Worm (Caenorhabditis elegans): ENCODE measurements around the gene srd-42.

srd-42 gene

DNA sequence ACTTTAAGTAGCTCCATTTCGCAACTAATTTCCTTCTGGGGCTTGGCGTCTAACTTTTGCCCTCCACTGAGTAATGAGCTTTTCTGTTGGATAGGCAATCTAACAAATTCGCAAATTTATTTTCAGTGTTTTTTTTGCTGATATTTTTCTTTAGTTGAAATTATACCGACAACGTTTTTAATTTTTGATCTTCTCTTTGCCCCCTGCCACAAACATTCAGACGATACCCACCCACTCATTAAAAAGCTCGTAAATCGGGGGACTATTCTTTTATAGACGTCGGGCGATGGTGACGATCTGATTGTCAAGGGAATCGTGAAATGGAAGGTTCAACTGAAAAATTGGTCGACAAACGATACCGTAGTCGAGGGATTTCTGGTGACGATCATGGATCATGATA is 20.4 kb upstream of the srd-42 start:
- TF ChIP-seq ztf-29 (GFP tag; IDR thresholded peaks at IDR 0.05) (no peak), flt-1 (GFP tag; IDR thresholded peaks at IDR 0.05) (no peak), cog-1 (tag; optimal IDR thresholded peaks at IDR 0.05) (no peak), T22C8.4 (GFP tag; IDR thresholded peaks at IDR 0.05) (no peak), klf-2 (GFP tag; conservative IDR thresholded peaks at IDR 0.05) (no peak), med-1 (GFP tag; optimal IDR thresholded peaks at IDR 0.05; ENCODE audit: insufficient read depth) (no peak), tab-1 (GFP tag; IDR thresholded peaks at IDR 0.05) (no peak), ref-1 (GFP tag; conservative IDR thresholded peaks at IDR 0.05) (no peak), ztf-23 (GFP tag; IDR thresholded peaks at IDR 0.05) (no peak)

DNA sequence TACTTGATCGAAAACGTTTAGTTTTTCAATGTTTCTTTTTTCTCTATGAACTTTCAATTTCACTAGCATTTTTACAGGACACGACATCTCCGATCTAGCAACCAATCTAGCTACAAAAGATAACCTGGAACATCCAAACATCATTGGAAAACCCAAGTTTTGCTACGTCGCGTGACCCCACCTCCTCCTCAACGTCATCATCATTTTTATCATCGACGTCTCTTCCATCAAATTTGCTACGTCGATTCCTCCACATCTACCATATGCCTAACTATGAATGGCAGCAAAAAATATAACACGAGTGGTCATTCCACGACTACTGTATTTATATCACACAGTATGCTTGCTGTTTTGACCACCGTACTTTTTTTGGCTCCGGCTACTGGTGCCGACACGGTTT is 19.6 kb upstream of the srd-42 start, which contains the start of gene F46G10.2:
Gene F46G10.2 (plus strand): TSS at position 78 of the 400 bp plus-strand sequence.
- TF ChIP-seq tab-1 (GFP tag; IDR thresholded peaks at IDR 0.05) (no peak), ztf-29 (GFP tag; IDR thresholded peaks at IDR 0.05) (no peak), ztf-23 (GFP tag; IDR thresholded peaks at IDR 0.05) (no peak)

DNA sequence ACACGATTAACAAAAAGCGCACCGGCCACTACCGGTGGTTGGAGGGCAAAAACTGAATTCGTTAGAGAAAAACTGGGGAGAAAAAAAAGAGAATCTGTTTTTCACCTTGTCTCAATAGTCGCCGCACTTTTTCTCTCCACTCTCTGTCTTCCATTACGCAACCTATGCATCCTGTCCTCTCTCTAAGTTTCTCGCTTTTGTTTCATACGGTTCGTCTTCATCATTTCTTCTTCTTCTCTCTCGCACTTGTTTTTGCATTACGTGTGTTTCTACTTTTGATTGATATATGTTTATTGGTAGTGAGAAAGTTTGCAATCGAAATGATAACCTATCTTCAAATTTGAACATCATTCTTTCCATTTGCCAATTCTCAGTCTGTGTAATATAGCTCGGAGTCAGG is 17.3 kb upstream of the srd-42 start:
- no peak for TF ChIP-seq T22C8.4 (GFP tag; IDR thresholded peaks at IDR 0.05)
- TF ChIP-seq klf-2 (GFP tag; conservative IDR thresholded peaks at IDR 0.05) = no peak
- no peak for TF ChIP-seq ref-1 (GFP tag; conservative IDR thresholded peaks at IDR 0.05)
- TF ChIP-seq ztf-29 (GFP tag; IDR thresholded peaks at IDR 0.05) = no peak
- TF ChIP-seq cog-1 (tag; optimal IDR thresholded peaks at IDR 0.05) = no peak
- TF ChIP-seq med-1 (GFP tag; optimal IDR thresholded peaks at IDR 0.05; ENCODE audit: insufficient read depth) = no peak
- no peak for TF ChIP-seq tab-1 (GFP tag; IDR thresholded peaks at IDR 0.05)
- TF ChIP-seq ztf-23 (GFP tag; IDR thresholded peaks at IDR 0.05) = no peak
- no peak for TF ChIP-seq flt-1 (GFP tag; IDR thresholded peaks at IDR 0.05)

DNA sequence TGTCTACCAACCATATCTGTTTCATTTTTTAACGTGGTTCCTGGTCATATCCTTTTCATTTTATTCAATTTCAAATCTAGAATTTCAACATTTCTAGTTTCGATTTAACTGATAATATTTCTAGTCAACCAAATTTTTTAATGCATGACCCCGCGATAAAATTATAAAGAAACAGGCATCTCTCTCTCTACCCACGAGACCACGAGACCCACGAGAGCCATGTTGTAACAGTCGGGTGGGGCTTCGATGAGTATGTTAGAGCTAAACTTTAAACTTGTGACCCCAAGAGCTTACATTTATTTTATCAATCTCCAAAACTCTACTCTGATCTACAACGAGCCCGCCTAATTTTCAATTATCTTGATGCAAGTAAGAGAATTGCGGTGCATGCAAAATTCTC is 15.1 kb upstream of the srd-42 start:
- no peak for TF ChIP-seq flt-1 (GFP tag; IDR thresholded peaks at IDR 0.05)
- no peak for TF ChIP-seq ztf-23 (GFP tag; IDR thresholded peaks at IDR 0.05)
- no peak for TF ChIP-seq tab-1 (GFP tag; IDR thresholded peaks at IDR 0.05)
- no peak for TF ChIP-seq ztf-29 (GFP tag; IDR thresholded peaks at IDR 0.05)
- TF ChIP-seq T22C8.4 (GFP tag; IDR thresholded peaks at IDR 0.05) = no peak
- TF ChIP-seq med-1 (GFP tag; optimal IDR thresholded peaks at IDR 0.05; ENCODE audit: insufficient read depth) = no peak
- no peak for TF ChIP-seq klf-2 (GFP tag; conservative IDR thresholded peaks at IDR 0.05)
- no peak for TF ChIP-seq ref-1 (GFP tag; conservative IDR thresholded peaks at IDR 0.05)
- TF ChIP-seq cog-1 (tag; optimal IDR thresholded peaks at IDR 0.05) = no peak

DNA sequence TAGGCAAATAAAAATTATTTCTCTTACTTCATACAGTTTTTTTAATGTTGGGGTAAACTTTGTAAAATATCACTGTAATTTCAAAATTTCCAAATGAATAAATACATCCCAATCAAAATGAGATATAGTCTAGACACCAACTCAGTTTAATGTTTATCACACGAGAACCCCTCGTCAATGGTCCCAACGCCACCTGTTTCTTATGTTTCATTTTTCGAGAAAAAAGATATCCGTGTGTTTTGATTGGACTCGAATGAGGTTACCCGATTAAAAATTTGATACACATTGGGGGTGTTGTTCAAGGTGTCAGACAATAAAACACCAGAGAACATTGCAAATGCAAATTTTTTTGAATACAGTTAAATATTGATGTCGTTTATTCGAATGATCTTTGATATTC is 14.3 kb upstream of the srd-42 start:
- TF ChIP-seq ztf-29 (GFP tag; IDR thresholded peaks at IDR 0.05) (no peak), cog-1 (tag; optimal IDR thresholded peaks at IDR 0.05) (no peak), ref-1 (GFP tag; conservative IDR thresholded peaks at IDR 0.05) (no peak), ztf-23 (GFP tag; IDR thresholded peaks at IDR 0.05) (no peak), T22C8.4 (GFP tag; IDR thresholded peaks at IDR 0.05) (no peak), med-1 (GFP tag; optimal IDR thresholded peaks at IDR 0.05; ENCODE audit: insufficient read depth) (no peak), flt-1 (GFP tag; IDR thresholded peaks at IDR 0.05) (no peak), tab-1 (GFP tag; IDR thresholded peaks at IDR 0.05) (no peak), klf-2 (GFP tag; conservative IDR thresholded peaks at IDR 0.05) (no peak)

DNA sequence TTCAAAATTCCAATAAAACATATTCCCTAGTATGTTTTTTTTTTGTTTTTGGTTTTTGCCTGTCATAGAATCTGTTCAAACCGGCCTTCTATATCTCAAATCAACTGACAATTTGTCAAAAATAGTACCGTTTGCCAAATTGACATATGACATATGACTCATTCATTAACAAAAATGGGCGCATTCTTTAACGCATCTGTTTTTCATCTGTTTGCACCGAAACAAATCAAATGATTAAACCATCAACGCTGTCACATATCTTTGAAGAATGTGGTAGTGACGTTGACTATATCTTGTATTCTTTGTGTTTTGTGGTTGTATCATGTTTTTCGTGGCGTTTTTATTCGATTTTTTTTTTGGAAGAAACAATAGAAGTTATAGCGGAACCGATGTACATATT is 11.8 kb upstream of the srd-42 start:
- no peak for TF ChIP-seq flt-1 (GFP tag; IDR thresholded peaks at IDR 0.05)

DNA sequence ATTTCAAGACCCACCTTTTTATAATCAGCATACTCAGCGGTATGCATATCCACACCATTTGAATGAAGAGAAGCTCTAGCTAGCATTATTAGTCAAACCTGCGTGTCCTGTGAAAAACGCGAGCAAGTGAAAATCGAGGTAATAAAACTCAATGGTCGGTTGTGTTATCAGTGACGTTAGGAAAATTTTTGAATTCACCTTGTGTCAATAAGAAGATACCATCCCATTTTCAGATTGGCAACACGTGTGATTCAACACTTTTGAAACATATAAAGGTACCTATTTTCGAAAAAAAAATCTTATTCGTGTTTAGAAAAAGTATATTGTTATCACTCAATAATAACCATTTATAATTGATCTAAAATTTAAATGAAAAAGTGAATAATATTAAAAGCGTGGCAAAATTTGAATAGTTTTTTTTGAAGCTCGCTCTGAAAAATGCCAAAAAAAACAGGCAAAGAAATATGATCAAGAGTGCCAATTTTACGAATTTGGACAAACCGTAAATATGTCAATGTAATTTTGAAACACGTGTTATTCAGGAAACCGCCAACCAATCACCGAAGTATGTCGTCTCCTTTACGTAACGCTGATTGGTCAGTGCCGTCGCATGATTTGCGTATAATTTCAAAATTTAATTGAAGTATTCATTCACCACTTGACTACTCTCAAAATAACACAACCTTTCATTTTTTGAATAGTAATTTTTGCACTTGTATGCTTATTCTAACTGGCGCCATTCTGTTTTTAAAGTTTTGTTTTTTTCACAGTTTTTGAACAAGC is 8.6 kb upstream of the srd-42 start, which contains the start of gene F46G10.1:
Gene F46G10.1 (minus strand): TSS at position 115 of the 783 bp plus-strand sequence.
- TF ChIP-seq ztf-23 (GFP tag; IDR thresholded peaks at IDR 0.05) (no peak), med-1 (GFP tag; optimal IDR thresholded peaks at IDR 0.05; ENCODE audit: insufficient read depth) (no peak), klf-2 (GFP tag; conservative IDR thresholded peaks at IDR 0.05) (no peak), ref-1 (GFP tag; conservative IDR thresholded peaks at IDR 0.05) (no peak), flt-1 (GFP tag; IDR thresholded peaks at IDR 0.05) (no peak)

DNA sequence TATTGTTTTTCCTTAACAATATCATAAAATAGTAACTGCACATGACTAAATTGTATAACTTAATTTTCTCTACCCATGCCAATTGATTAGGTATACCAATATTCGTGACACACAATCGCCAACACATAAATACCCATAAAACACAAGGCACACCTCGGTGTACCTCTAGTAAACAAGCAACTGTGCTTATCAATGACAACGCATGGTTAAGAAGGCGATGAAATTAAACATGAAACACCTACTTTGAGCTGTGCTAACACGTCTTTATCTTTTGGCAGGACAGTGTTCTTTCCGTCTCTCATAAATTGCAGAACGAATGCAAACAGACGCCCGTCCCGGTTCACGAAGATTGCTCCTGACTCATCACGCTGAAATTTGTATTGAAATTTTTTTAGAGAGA is 7.5 kb upstream of the srd-42 start:
- TF ChIP-seq T22C8.4 (GFP tag; IDR thresholded peaks at IDR 0.05) (no peak), klf-2 (GFP tag; conservative IDR thresholded peaks at IDR 0.05) (no peak), ref-1 (GFP tag; conservative IDR thresholded peaks at IDR 0.05) (no peak), cog-1 (tag; optimal IDR thresholded peaks at IDR 0.05) (no peak), ztf-23 (GFP tag; IDR thresholded peaks at IDR 0.05) (no peak), tab-1 (GFP tag; IDR thresholded peaks at IDR 0.05) (no peak), ztf-29 (GFP tag; IDR thresholded peaks at IDR 0.05) (no peak), flt-1 (GFP tag; IDR thresholded peaks at IDR 0.05) (no peak), med-1 (GFP tag; optimal IDR thresholded peaks at IDR 0.05; ENCODE audit: insufficient read depth) (no peak)

DNA sequence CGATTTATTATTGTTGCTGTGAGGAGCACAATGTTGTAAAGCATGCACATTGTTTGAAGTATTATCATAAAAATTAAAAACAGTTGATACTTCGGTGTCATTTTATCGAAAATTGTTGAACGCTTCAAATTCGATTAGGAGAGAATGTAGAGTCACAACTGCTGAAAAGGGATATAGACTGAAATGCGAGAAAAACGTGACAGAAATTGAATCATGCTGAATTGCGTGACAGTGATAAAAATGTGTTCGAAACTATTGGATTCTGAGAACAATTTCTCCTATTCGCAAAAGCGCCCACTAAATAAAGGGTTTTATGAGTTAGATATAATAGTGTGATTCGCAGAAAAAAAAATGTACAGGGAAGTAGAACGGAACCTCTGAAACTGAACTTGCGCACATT is 5.5 kb upstream of the srd-42 start, which contains the start of gene srxa-8:
Gene srxa-8 (minus strand): TSS at position 101 of the 400 bp plus-strand sequence.
- TF ChIP-seq med-1 (GFP tag; optimal IDR thresholded peaks at IDR 0.05; ENCODE audit: insufficient read depth) = no peak
- TF ChIP-seq cog-1 (tag; optimal IDR thresholded peaks at IDR 0.05) = no peak
- no peak for TF ChIP-seq tab-1 (GFP tag; IDR thresholded peaks at IDR 0.05)
- TF ChIP-seq ztf-23 (GFP tag; IDR thresholded peaks at IDR 0.05) = no peak
- no peak for TF ChIP-seq ref-1 (GFP tag; conservative IDR thresholded peaks at IDR 0.05)
- TF ChIP-seq flt-1 (GFP tag; IDR thresholded peaks at IDR 0.05) = no peak
- no peak for TF ChIP-seq T22C8.4 (GFP tag; IDR thresholded peaks at IDR 0.05)
- TF ChIP-seq klf-2 (GFP tag; conservative IDR thresholded peaks at IDR 0.05) = no peak
- no peak for TF ChIP-seq ztf-29 (GFP tag; IDR thresholded peaks at IDR 0.05)

DNA sequence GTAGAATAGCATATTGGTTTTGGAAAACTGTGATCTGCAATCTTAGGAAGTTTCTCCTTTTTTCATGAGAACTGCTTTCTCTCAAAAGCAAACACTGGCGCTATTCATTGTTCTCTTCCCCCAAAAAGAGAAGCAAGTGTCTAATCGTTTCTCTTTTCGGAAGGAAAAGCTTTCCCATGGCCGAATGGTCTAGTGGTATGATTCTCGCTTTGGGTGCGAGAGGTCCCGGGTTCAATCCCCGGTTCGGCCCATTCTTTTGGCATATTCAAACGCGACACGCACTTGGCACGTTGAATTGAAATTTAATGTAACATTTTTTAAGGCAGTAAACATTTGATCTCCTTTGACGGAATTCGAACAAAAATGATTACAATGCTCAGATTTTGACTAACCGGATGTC is 4.6 kb upstream of the srd-42 start:
- TF ChIP-seq T22C8.4 (GFP tag; IDR thresholded peaks at IDR 0.05) = no peak
- no peak for TF ChIP-seq klf-2 (GFP tag; conservative IDR thresholded peaks at IDR 0.05)
- no peak for TF ChIP-seq flt-1 (GFP tag; IDR thresholded peaks at IDR 0.05)
- no peak for TF ChIP-seq med-1 (GFP tag; optimal IDR thresholded peaks at IDR 0.05; ENCODE audit: insufficient read depth)
- TF ChIP-seq ztf-29 (GFP tag; IDR thresholded peaks at IDR 0.05) = no peak
- TF ChIP-seq ref-1 (GFP tag; conservative IDR thresholded peaks at IDR 0.05) = no peak
- TF ChIP-seq cog-1 (tag; optimal IDR thresholded peaks at IDR 0.05) = no peak
- no peak for TF ChIP-seq tab-1 (GFP tag; IDR thresholded peaks at IDR 0.05)
- no peak for TF ChIP-seq ztf-23 (GFP tag; IDR thresholded peaks at IDR 0.05)

All from whole organism, midembryonic.